Fruit fly (Drosophila melanogaster): ENCODE measurements around the gene Arr1.

dm6 chr2L:18112435-18112834 is 34.4 kb downstream of the Arr1 start:
- no peak for TF ChIP-seq pan (optimal IDR thresholded peaks at IDR 0.05)
- no peak for TF ChIP-seq psq (optimal IDR thresholded peaks at IDR 0.05)
- no peak for TF ChIP-seq usp (GFP tag; optimal IDR thresholded peaks at IDR 0.05)

Measured in whole organism.